Fruit fly (Drosophila melanogaster) whole organism, embryonic: ENCODE results near the gene park.
A peak's percentile ranks its signal among the peaks of the same experiment; 100 is the strongest.

ENCODE experiments used
- Aef1 ChIP-seq: fragments of 200-800 bp; sonication (Bioruptor generic); IDR thresholded peaks from 3 replicates; pipeline ENCODE4 v1.3.6; 2022; ENCODE audit warnings: missing biosample characterization, missing genetic modification characterization
- Atf6 ChIP-seq: fragments of 200-800 bp; sonication (Bioruptor generic); IDR thresholded peaks from 2 replicates; pipeline ENCODE4 v1.3.6; 2022; ENCODE audit warnings: missing biosample characterization, missing genetic modification characterization
- CG11398 ChIP-seq: fragments of 200-800 bp; sonication (Bioruptor generic); optimal IDR thresholded peaks from 2 replicates; lab custom pipeline; 2016; ENCODE audit warnings: missing biosample characterization, missing genetic modification characterization
- CG11560 ChIP-seq: fragments of 200-800 bp; sonication (Bioruptor generic); IDR thresholded peaks from 3 replicates; pipeline ENCODE4 v1.3.6; 2022; ENCODE audit warnings: missing biosample characterization, missing genetic modification characterization
- CG14710 ChIP-seq: fragments of 200-800 bp; sonication (Bioruptor generic); optimal IDR thresholded peaks from 3 replicates; lab custom pipeline; 2019; ENCODE audit warnings: missing biosample characterization, mild to moderate bottlenecking, missing genetic modification characterization, moderate library complexity
- CG16779 ChIP-seq: fragments of 200-800 bp; sonication (Bioruptor generic); IDR thresholded peaks from 2 replicates; pipeline ENCODE4 v1.3.6; 2022; ENCODE audit warnings: missing biosample characterization, missing genetic modification characterization
- CG17328 ChIP-seq: fragments of 200-800 bp; sonication (Bioruptor generic); IDR thresholded peaks from 2 replicates; pipeline ENCODE4 v1.3.6; 2022; ENCODE audit warnings: missing biosample characterization, missing genetic modification characterization
- CG17361 ChIP-seq: fragments of 200-800 bp; sonication (Bioruptor generic); IDR thresholded peaks from 3 replicates; pipeline ENCODE4 v1.3.6; 2022; ENCODE audit warnings: missing biosample characterization, missing genetic modification characterization
- CG17912 ChIP-seq: fragments of 200-800 bp; sonication (Bioruptor generic); optimal IDR thresholded peaks from 2 replicates; lab custom pipeline; 2018; ENCODE audit warnings: missing biosample characterization, mild to moderate bottlenecking, missing genetic modification characterization
- CG18619 ChIP-seq: fragments of 200-800 bp; sonication (Bioruptor generic); optimal IDR thresholded peaks from 3 replicates; lab custom pipeline; 2017; ENCODE audit warnings: missing biosample characterization, mild to moderate bottlenecking, missing genetic modification characterization
- CG18764 ChIP-seq: fragments of 200-800 bp; sonication (Bioruptor generic); optimal IDR thresholded peaks from 3 replicates; lab custom pipeline; 2016; ENCODE audit warnings: missing biosample characterization, missing genetic modification characterization
- CG2889 ChIP-seq: fragments of 200-800 bp; sonication (Bioruptor generic); IDR thresholded peaks from 3 replicates; pipeline ENCODE4 v1.3.6; 2022; ENCODE audit warnings: missing biosample characterization, missing genetic modification characterization
- CG31388 ChIP-seq: fragments of 200-800 bp; sonication (Bioruptor generic); optimal IDR thresholded peaks from 2 replicates; lab custom pipeline; 2016; ENCODE audit warnings: missing biosample characterization, missing genetic modification characterization
- CG31441 ChIP-seq: fragments of 200-800 bp; sonication (Bioruptor generic); IDR thresholded peaks from 2 replicates; pipeline ENCODE4 v1.3.6; 2022; ENCODE audit warnings: missing biosample characterization, missing genetic modification characterization
- CG3407 ChIP-seq: fragments of 200-800 bp; sonication (Bioruptor generic); optimal IDR thresholded peaks from 2 replicates; lab custom pipeline; 2018; ENCODE audit warnings: missing biosample characterization, mild to moderate bottlenecking, missing genetic modification characterization
- CG3847 ChIP-seq: fragments of 200-800 bp; sonication (Bioruptor generic); IDR thresholded peaks from 2 replicates; pipeline ENCODE4 v1.3.6; 2022; ENCODE audit warnings: missing biosample characterization, missing genetic modification characterization
- CG4424 ChIP-seq: fragments of 200-800 bp; sonication (Bioruptor generic); optimal IDR thresholded peaks from 3 replicates; lab custom pipeline; 2016; ENCODE audit warnings: missing biosample characterization, missing genetic modification characterization
- CG6854 ChIP-seq: fragments of 200-800 bp; sonication (Bioruptor generic); optimal IDR thresholded peaks from 3 replicates; lab custom pipeline; 2017; ENCODE audit warnings: missing biosample characterization, mild to moderate bottlenecking, missing genetic modification characterization
- CG7839 ChIP-seq: fragments of 200-800 bp; sonication (Bioruptor generic); optimal IDR thresholded peaks from 3 replicates; lab custom pipeline; 2018; ENCODE audit warnings: missing biosample characterization, mild to moderate bottlenecking, missing genetic modification characterization, moderate library complexity
- CG7987 ChIP-seq: fragments of 200-800 bp; sonication (Bioruptor generic); optimal IDR thresholded peaks from 2 replicates; lab custom pipeline; 2018; ENCODE audit warnings: missing biosample characterization, mild to moderate bottlenecking, missing genetic modification characterization, moderate library complexity
- CG9817 ChIP-seq: fragments of 200-800 bp; sonication (Bioruptor generic); optimal IDR thresholded peaks from 2 replicates; lab custom pipeline; 2018; ENCODE audit warnings: missing biosample characterization, mild to moderate bottlenecking, missing genetic modification characterization, moderate library complexity
- H2.0 ChIP-seq: fragments of 200-800 bp; sonication (Bioruptor generic); IDR thresholded peaks from 2 replicates; pipeline ENCODE4 v1.3.6; 2022; ENCODE audit warnings: missing biosample characterization, missing genetic modification characterization
- HHEX ChIP-seq: fragments of 200-800 bp; sonication (Bioruptor generic); optimal IDR thresholded peaks from 3 replicates; lab custom pipeline; 2017; ENCODE audit warnings: missing biosample characterization, mild to moderate bottlenecking, missing genetic modification characterization, missing genetic modification reagents
- HmgD ChIP-seq: fragments of 200-800 bp; sonication (Bioruptor generic); optimal IDR thresholded peaks from 3 replicates; lab custom pipeline; 2016; ENCODE audit warnings: missing biosample characterization, missing genetic modification characterization
- MTF-1 ChIP-seq: fragments of 200-800 bp; sonication (Bioruptor generic); optimal IDR thresholded peaks from 2 replicates; lab custom pipeline; 2018; ENCODE audit warnings: missing biosample characterization, mild to moderate bottlenecking, missing genetic modification characterization, borderline replicate concordance
- Mes4 ChIP-seq: fragments of 200-800 bp; sonication (Bioruptor generic); optimal IDR thresholded peaks from 2 replicates; lab custom pipeline; 2016; ENCODE audit warnings: missing biosample characterization, missing genetic modification characterization
- NK7.1 ChIP-seq: fragments of 200-800 bp; sonication (Bioruptor generic); optimal IDR thresholded peaks from 3 replicates; lab custom pipeline; 2016; ENCODE audit warnings: missing biosample characterization, missing genetic modification characterization
- TFAM ChIP-seq: fragments of 200-800 bp; sonication (Bioruptor generic); optimal IDR thresholded peaks from 2 replicates; lab custom pipeline; 2017; ENCODE audit warnings: missing biosample characterization, missing genetic modification characterization, inconsistent platforms
- ato ChIP-seq: fragments of 200-800 bp; sonication (Bioruptor generic); IDR thresholded peaks from 2 replicates; pipeline ENCODE4 v1.3.6; 2022; ENCODE audit warnings: missing biosample characterization, missing genetic modification characterization; ENCODE audit not compliant: partially characterized antibody
- az2 ChIP-seq: fragments of 200-800 bp; sonication (Bioruptor generic); optimal IDR thresholded peaks from 3 replicates; lab custom pipeline; 2016; ENCODE audit warnings: missing biosample characterization, missing genetic modification characterization
- en ChIP-seq: fragments of 200-800 bp; sonication (Bioruptor generic); optimal IDR thresholded peaks from 2 replicates; lab custom pipeline; 2016; ENCODE audit warnings: missing biosample characterization, missing genetic modification characterization
- exex ChIP-seq: fragments of 200-800 bp; sonication (Bioruptor generic); optimal IDR thresholded peaks from 4 replicates; lab custom pipeline; 2018; ENCODE audit warnings: missing biosample characterization, mild to moderate bottlenecking, missing genetic modification characterization, moderate library complexity
- hbn ChIP-seq: fragments of 200-800 bp; sonication (Bioruptor generic); IDR thresholded peaks from 2 replicates; pipeline ENCODE4 v1.3.6; 2022; ENCODE audit warnings: missing biosample characterization, missing genetic modification characterization; ENCODE audit not compliant: partially characterized antibody
- ind ChIP-seq: fragments of 200-800 bp; sonication (Bioruptor generic); optimal IDR thresholded peaks from 3 replicates; lab custom pipeline; 2016; ENCODE audit warnings: missing biosample characterization, missing genetic modification characterization
- inv ChIP-seq: fragments of 200-800 bp; sonication (Bioruptor generic); IDR thresholded peaks from 2 replicates; pipeline ENCODE4 v1.3.6; 2022; ENCODE audit warnings: missing biosample characterization, missing genetic modification characterization; ENCODE audit not compliant: partially characterized antibody
- kay ChIP-seq: fragments of 200-800 bp; sonication (Bioruptor generic); optimal IDR thresholded peaks from 2 replicates; lab custom pipeline; 2016; ENCODE audit warnings: missing biosample characterization, missing genetic modification characterization
- ken ChIP-seq: fragments of 200-800 bp; sonication (Bioruptor generic); IDR thresholded peaks from 3 replicates; pipeline ENCODE4 v1.3.6; 2022; ENCODE audit warnings: missing biosample characterization, missing genetic modification characterization
- klu ChIP-seq: fragments of 200-800 bp; sonication (Bioruptor generic); IDR thresholded peaks from 2 replicates; pipeline ENCODE4 v1.3.6; 2022; ENCODE audit warnings: missing biosample characterization, missing genetic modification characterization
- maf-S ChIP-seq: fragments of 200-800 bp; sonication (Bioruptor generic); optimal IDR thresholded peaks from 2 replicates; lab custom pipeline; 2016; ENCODE audit warnings: missing biosample characterization, missing genetic modification characterization
- mirr ChIP-seq: fragments of 200-800 bp; sonication (Bioruptor generic); optimal IDR thresholded peaks from 3 replicates; lab custom pipeline; 2018; ENCODE audit warnings: missing biosample characterization, mild to moderate bottlenecking, missing genetic modification characterization
- onecut ChIP-seq: fragments of 200-800 bp; sonication (Bioruptor generic); IDR thresholded peaks from 2 replicates; pipeline ENCODE4 v1.3.6; 2022; ENCODE audit warnings: missing biosample characterization, missing genetic modification characterization
- pros ChIP-seq: fragments of 200-800 bp; sonication (Bioruptor generic); optimal IDR thresholded peaks from 3 replicates; lab custom pipeline; 2019; ENCODE audit warnings: missing biosample characterization, mild to moderate bottlenecking, missing genetic modification characterization, moderate library complexity
- slbo ChIP-seq: fragments of 200-800 bp; sonication (Bioruptor generic); IDR thresholded peaks from 2 replicates; pipeline ENCODE4 v1.3.6; 2022; ENCODE audit warnings: missing biosample characterization, missing genetic modification characterization
- slp2 ChIP-seq: fragments of 200-800 bp; sonication (Bioruptor generic); optimal IDR thresholded peaks from 2 replicates; lab custom pipeline; 2016; ENCODE audit warnings: missing biosample characterization, missing genetic modification characterization
- ssp ChIP-seq: fragments of 200-800 bp; sonication (Bioruptor generic); IDR thresholded peaks from 2 replicates; pipeline ENCODE4 v1.3.6; 2022; ENCODE audit warnings: missing biosample characterization, missing genetic modification characterization
- tgo ChIP-seq: fragments of 200-800 bp; sonication (Bioruptor generic); IDR thresholded peaks from 3 replicates; pipeline ENCODE4 v1.3.6; 2022; ENCODE audit warnings: missing biosample characterization, missing genetic modification characterization
- tin ChIP-seq: fragments of 200-800 bp; sonication (Bioruptor generic); optimal IDR thresholded peaks from 3 replicates; lab custom pipeline; 2016; ENCODE audit warnings: missing biosample characterization, missing genetic modification characterization
- tll ChIP-seq, 2 experiments: fragments of 200-800 bp in 1 of 2; fragments of >200 bp in 1 of 2; sonication (Bioruptor generic) in 1 of 2; optimal IDR thresholded peaks; 2 replicates each; lab custom pipeline; 2017 to 2019; ENCODE audit warnings: missing biosample characterization in 2 of 2, missing genetic modification characterization in 2 of 2, mild to moderate bottlenecking in 1 of 2, moderate library complexity in 1 of 2
- trem ChIP-seq: fragments of 200-800 bp; optimal IDR thresholded peaks from 3 replicates; lab custom pipeline; 2019; ENCODE audit warnings: missing biosample characterization, mild to moderate bottlenecking, missing genetic modification characterization, moderate library complexity
- unc-4 ChIP-seq: fragments of 200-800 bp; sonication (Bioruptor generic); IDR thresholded peaks from 2 replicates; pipeline ENCODE4 v1.3.6; 2022; ENCODE audit warnings: missing biosample characterization, missing genetic modification characterization; ENCODE audit not compliant: partially characterized antibody

The park gene

DNA sequence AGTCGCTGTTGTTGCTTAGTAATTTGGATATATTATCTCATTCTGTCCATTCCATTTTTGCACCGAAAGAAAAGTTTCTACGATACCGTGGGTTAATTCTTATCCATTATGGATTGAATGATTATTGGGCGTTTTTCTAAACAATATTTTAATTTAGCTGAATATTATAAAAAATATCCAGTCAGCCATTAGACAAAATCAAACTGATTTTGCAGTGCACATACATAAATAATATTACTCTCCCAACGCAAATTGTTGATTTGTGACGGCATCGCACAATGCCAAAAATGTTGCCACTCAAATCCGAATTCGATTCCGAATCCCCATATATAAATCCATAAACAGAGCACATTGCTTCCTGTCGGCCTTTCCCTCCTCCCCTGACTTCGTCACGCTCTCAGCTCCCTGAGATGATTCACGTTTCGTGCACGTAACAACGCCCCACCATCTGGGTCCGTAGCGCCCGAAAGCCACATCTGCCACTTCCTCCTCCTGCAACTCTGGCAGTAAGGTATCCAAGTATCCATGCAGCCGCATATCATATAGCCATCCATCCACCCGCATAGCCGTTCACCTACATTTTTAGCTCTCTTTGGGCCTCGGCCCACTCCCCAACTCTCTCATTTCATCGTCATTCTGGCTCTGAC is 19.6 kb downstream of the park start (continued):
- TF ChIP-seq exex (tag; lab: Kevin White, UChicago), result peak; percentile 30
- 0 out of 2 replicates have a peak, but pooled peaks have one; percentile 20 for TF ChIP-seq CG16779 (GFP tag; lab: Robert Waterston, UW)
- TF ChIP-seq Aef1 (GFP tag; lab: Robert Waterston, UW), result peak; percentile 78
- peak; percentile 51 for TF ChIP-seq CG4424 (GFP tag; lab: Kevin White, UChicago)
- TF ChIP-seq HHEX (GFP tag; lab: Kevin White, UChicago), result peak; percentile 66
- 0 out of 2 replicates have a peak, but pooled peaks have one; percentile 25 for TF ChIP-seq CG17328 (GFP tag; lab: Robert Waterston, UW)
- peak; percentile 85 for TF ChIP-seq CG3847 (GFP tag; lab: Robert Waterston, UW)
- TF ChIP-seq CG9817 (tag; lab: Kevin White, UChicago), result peak; percentile 61
- TF ChIP-seq tgo (GFP tag; lab: Robert Waterston, UW), result peak; percentile 68; the same call in 2 of the 3 replicates
- peak; percentile 12 for TF ChIP-seq tin (GFP tag; lab: Kevin White, UChicago)
- TF ChIP-seq CG18764 (GFP tag; lab: Kevin White, UChicago), result peak; percentile 5
- TF ChIP-seq Atf6 (GFP tag; lab: Robert Waterston, UW), result peak; percentile 86
- TF ChIP-seq CG2889 (GFP tag; lab: Robert Waterston, UW), result peak; percentile 71; the same call in 2 of the 3 replicates
- TF ChIP-seq NK7.1, result peak; percentile 29
- no peak for TF ChIP-seq tll (GFP tag; optimal IDR thresholded peaks at IDR 0.05; lab: Kevin White, UChicago)
- peak; percentile 56 for TF ChIP-seq kay (GFP tag; lab: Kevin White, UChicago)
- no peak for TF ChIP-seq en (GFP tag; lab: Kevin White, UChicago)
- TF ChIP-seq CG7839 (tag; lab: Kevin White, UChicago), result peak; percentile 81
- peak; percentile 59 for TF ChIP-seq ind (GFP tag; lab: Kevin White, UChicago)
- peak; percentile 13 for TF ChIP-seq maf-S (GFP tag; lab: Kevin White, UChicago)
- TF ChIP-seq mirr (GFP tag; lab: Kevin White, UChicago), result no peak
- no peak for TF ChIP-seq ato (GFP tag; lab: Robert Waterston, UW)
- TF ChIP-seq klu (GFP tag; lab: Robert Waterston, UW), result peak; percentile 68
- TF ChIP-seq ken (GFP tag; lab: Robert Waterston, UW), result no peak
- no peak for TF ChIP-seq MTF-1 (GFP tag; lab: Kevin White, UChicago)
- TF ChIP-seq onecut (GFP tag; lab: Robert Waterston, UW), result no peak
- no peak for TF ChIP-seq HmgD
- TF ChIP-seq slp2 (GFP tag; lab: Kevin White, UChicago), result no peak
- no peak for TF ChIP-seq unc-4 (GFP tag; lab: Robert Waterston, UW)
- no peak for TF ChIP-seq TFAM (GFP tag; lab: Kevin White, UChicago)
- TF ChIP-seq ssp, result 0 out of 2 replicates have a peak, but pooled peaks have one; percentile 17
- TF ChIP-seq trem (tag; lab: Kevin White, UChicago), result no peak
- no peak for TF ChIP-seq CG14710 (tag; lab: Kevin White, UChicago)
- peak; percentile 71 for TF ChIP-seq CG18619
- TF ChIP-seq CG11398 (GFP tag; lab: Kevin White, UChicago), result no peak
- TF ChIP-seq hbn, result no peak
- TF ChIP-seq inv (GFP tag; lab: Robert Waterston, UW), result no peak
- no peak for TF ChIP-seq CG31388 (GFP tag; lab: Kevin White, UChicago)
- peak; percentile 93 for TF ChIP-seq slbo (GFP tag; lab: Robert Waterston, UW)
- no peak for TF ChIP-seq CG17361 (GFP tag; lab: Robert Waterston, UW)
- TF ChIP-seq CG31441 (GFP tag; lab: Robert Waterston, UW), result no peak
- TF ChIP-seq Mes4 (GFP tag; lab: Kevin White, UChicago), result no peak
- TF ChIP-seq CG6854 (GFP tag; lab: Kevin White, UChicago), result peak; percentile 64
- no peak for TF ChIP-seq CG17912
- peak; percentile 68; the same call in 2 of the 3 replicates for TF ChIP-seq CG11560 (tag; lab: Robert Waterston, UW)
- peak; percentile 47 for TF ChIP-seq az2 (GFP tag; lab: Kevin White, UChicago)
- no peak for TF ChIP-seq pros (GFP tag; lab: Kevin White, UChicago)
- no peak for TF ChIP-seq CG3407 (GFP tag; lab: Kevin White, UChicago)
- TF ChIP-seq CG7987 (GFP tag; lab: Kevin White, UChicago), result no peak
- peak; percentile 64 for TF ChIP-seq H2.0 (GFP tag; lab: Robert Waterston, UW)
